Fruit fly (Drosophila melanogaster) whole organism, pupa: ENCODE results near the gene CG14362.

Source experiments
- CG10348 ChIP-seq: fragments of 200-800 bp; sonication (Bioruptor generic); IDR thresholded peaks from 2 replicates; pipeline ENCODE4 v1.3.6; 2022; ENCODE audit warnings: missing biosample characterization, missing genetic modification characterization
- CG12605 ChIP-seq: fragments of 200-800 bp; sonication (Bioruptor generic); IDR thresholded peaks from 2 replicates; pipeline ENCODE4 v1.3.6; 2022; ENCODE audit warnings: missing biosample characterization, missing genetic modification characterization
- CG32121 ChIP-seq: fragments of 200-800 bp; sonication (Bioruptor generic); IDR thresholded peaks from 2 replicates; pipeline ENCODE4 v1.3.6; 2022; ENCODE audit warnings: missing biosample characterization, missing genetic modification characterization
- CG34367 ChIP-seq: fragments of 200-800 bp; sonication (Bioruptor generic); optimal IDR thresholded peaks from 2 replicates; lab custom pipeline; 2018; ENCODE audit warnings: missing biosample characterization, mild to moderate bottlenecking, missing genetic modification characterization
- CG4496 ChIP-seq: fragments of 200-800 bp; sonication (Bioruptor generic); IDR thresholded peaks from 3 replicates; pipeline ENCODE4 v1.3.6; 2022; ENCODE audit warnings: missing biosample characterization, missing genetic modification characterization
- CG8159 ChIP-seq: fragments of 200-800 bp; sonication (Bioruptor generic); optimal IDR thresholded peaks from 3 replicates; lab custom pipeline; 2018; ENCODE audit warnings: missing biosample characterization, mild to moderate bottlenecking, missing genetic modification characterization, moderate library complexity
- CG8301 ChIP-seq: fragments of 200-800 bp; sonication (Bioruptor generic); optimal IDR thresholded peaks from 2 replicates; lab custom pipeline; 2018; ENCODE audit warnings: missing biosample characterization, mild to moderate bottlenecking, missing genetic modification characterization
- D1 ChIP-seq: fragments of 200-800 bp; sonication (Bioruptor generic); optimal IDR thresholded peaks from 2 replicates; lab custom pipeline; 2018; ENCODE audit warnings: missing biosample characterization, mild to moderate bottlenecking, missing genetic modification characterization, moderate library complexity
- EcR ChIP-seq: fragments of 200-800 bp; sonication (Bioruptor generic); optimal IDR thresholded peaks from 3 replicates; lab custom pipeline; 2019; ENCODE audit warnings: missing biosample characterization, missing genetic modification characterization, mild to moderate bottlenecking, moderate library complexity, missing genetic modification reagents
- Ets98B ChIP-seq: fragments of 200-800 bp; sonication (Bioruptor generic); IDR thresholded peaks from 2 replicates; pipeline ENCODE4 v1.3.6; 2022; ENCODE audit warnings: missing biosample characterization, missing genetic modification characterization
- Pif1A ChIP-seq: fragments of 200-800 bp; sonication (Bioruptor generic); optimal IDR thresholded peaks from 3 replicates; lab custom pipeline; 2016; ENCODE audit warnings: missing biosample characterization, missing genetic modification characterization
- gl ChIP-seq: fragments of 200-800 bp; sonication (Bioruptor generic); optimal IDR thresholded peaks from 2 replicates; lab custom pipeline; 2018; ENCODE audit warnings: missing biosample characterization, mild to moderate bottlenecking, missing genetic modification characterization

dm6 chr3R:13843611-13844010 is 11.6 kb downstream of the CG14362 start:
- TF ChIP-seq Ets98B (peak; percentile 48), EcR (no peak), CG34367 (no peak), CG8301 (tag; lab: Kevin White, UChicago) (peak; percentile 66), CG8159 (tag; lab: Kevin White, UChicago) (peak; percentile 45), CG4496 (GFP tag; lab: Robert Waterston, UW) (no peak), gl (tag; lab: Kevin White, UChicago) (no peak), D1 (no peak), CG32121 (GFP tag; lab: Robert Waterston, UW) (peak; percentile 38; the same call in 1 of the 2 replicates), CG10348 (GFP tag; lab: Robert Waterston, UW) (no peak), Pif1A (GFP tag; lab: Kevin White, UChicago) (peak; percentile 31), CG12605 (GFP tag; lab: Robert Waterston, UW) (peak; percentile 41; the same call in 1 of the 2 replicates)
